Fruit fly (Drosophila melanogaster) whole organism, pupa: ENCODE measurements around the gene CycG.

ENCODE experiments used
- CG17806 ChIP-seq: fragments of 200-800 bp; sonication (Bioruptor generic); optimal IDR thresholded peaks from 2 replicates; lab custom pipeline; 2018; ENCODE audit warnings: missing biosample characterization, mild to moderate bottlenecking, missing genetic modification characterization, moderate library complexity
- CG32121 ChIP-seq: fragments of 200-800 bp; sonication (Bioruptor generic); IDR thresholded peaks from 2 replicates; pipeline ENCODE4 v1.3.6; 2022; ENCODE audit warnings: missing biosample characterization, missing genetic modification characterization
- CG8301 ChIP-seq: fragments of 200-800 bp; sonication (Bioruptor generic); optimal IDR thresholded peaks from 2 replicates; lab custom pipeline; 2018; ENCODE audit warnings: missing biosample characterization, mild to moderate bottlenecking, missing genetic modification characterization
- Ets98B ChIP-seq: fragments of 200-800 bp; sonication (Bioruptor generic); IDR thresholded peaks from 2 replicates; pipeline ENCODE4 v1.3.6; 2022; ENCODE audit warnings: missing biosample characterization, missing genetic modification characterization
- Pif1B ChIP-seq: fragments of 200-800 bp; sonication (Bioruptor generic); optimal IDR thresholded peaks from 3 replicates; lab custom pipeline; 2016; ENCODE audit warnings: missing biosample characterization, missing genetic modification characterization
- gl ChIP-seq: fragments of 200-800 bp; sonication (Bioruptor generic); optimal IDR thresholded peaks from 2 replicates; lab custom pipeline; 2018; ENCODE audit warnings: missing biosample characterization, mild to moderate bottlenecking, missing genetic modification characterization

dm6 chr3R:31580032-31580431 lies 32.4 kb downstream of the CycG start:
- TF ChIP-seq CG8301 (tag; lab: Kevin White, UChicago) (no peak), Ets98B (GFP tag; lab: Robert Waterston, UW) (no peak), CG17806 (tag; lab: Kevin White, UChicago) (no peak), gl (tag; lab: Kevin White, UChicago) (no peak), CG32121 (GFP tag; lab: Robert Waterston, UW) (no peak), Pif1B (GFP tag; lab: Kevin White, UChicago) (no peak)
